Worm (Caenorhabditis elegans) whole organism, L4 larva: ENCODE data around the gene B0244.4.

Experiments
- F26F4.8 ChIP-seq: fragments of 200-800 bp; sonication (Bioruptor generic); conservative IDR thresholded peaks from 2 replicates; pipeline ENCODE4 v1.3.6; 2022; ENCODE audit warnings: missing genetic modification characterization, missing compliant biosample characterization
- F37D6.2 ChIP-seq: sonication (generic microtip); optimal IDR thresholded peaks from 2 replicates; lab custom pipeline; 2016; ENCODE audit warnings: mild to moderate bottlenecking, missing genetic modification characterization, missing compliant biosample characterization
- F49E8.2 ChIP-seq: sonication (generic microtip); optimal IDR thresholded peaks from 2 replicates; lab custom pipeline; 2016; ENCODE audit warnings: missing compliant biosample characterization, mild to moderate bottlenecking, missing genetic modification characterization, borderline replicate concordance
- R02D3.7 ChIP-seq: fragments of 150-350 bp; sonication (generic microtip); optimal IDR thresholded peaks from 3 replicates; lab custom pipeline; 2014; ENCODE audit warnings: missing biosample characterization, missing genetic modification characterization
- T26A8.4 ChIP-seq: fragments of 200-800 bp; sonication (Bioruptor generic); IDR thresholded peaks from 2 replicates; pipeline ENCODE4 v1.3.6; 2022; ENCODE audit warnings: missing genetic modification characterization, missing compliant biosample characterization
- aha-1 ChIP-seq: fragments of 150-350 bp; peaks from one replicate; lab custom pipeline; 2014; ENCODE audit warnings: missing biosample characterization, missing genetic modification characterization
- ama-1 ChIP-seq: fragments of 150-350 bp; optimal IDR thresholded peaks from 2 replicates; lab custom pipeline; 2014; ENCODE audit warnings: inconsistent platforms, mixed read lengths
- arid-1 ChIP-seq: fragments of 200-800 bp; sonication (Bioruptor generic); conservative IDR thresholded peaks from 2 replicates; pipeline ENCODE4 v1.3.6; 2022; ENCODE audit warnings: missing genetic modification reagents, missing genetic modification characterization, missing compliant biosample characterization
- attf-4 ChIP-seq: sonication (generic microtip); optimal IDR thresholded peaks from 3 replicates; lab custom pipeline; 2017; ENCODE audit warnings: missing biosample characterization, missing genetic modification characterization
- ceh-28 ChIP-seq: fragments of 150-350 bp; optimal IDR thresholded peaks from 2 replicates; lab custom pipeline; 2014; ENCODE audit warnings: missing biosample characterization, missing genetic modification reagents, missing genetic modification characterization
- ceh-62 ChIP-seq: sonication (generic microtip); optimal IDR thresholded peaks from 2 replicates; lab custom pipeline; 2017; ENCODE audit warnings: missing biosample characterization, missing genetic modification characterization
- ctbp-1 ChIP-seq: fragments of 200-800 bp; sonication (Bioruptor generic); IDR thresholded peaks from 2 replicates; pipeline ENCODE4 v1.3.6; 2022; ENCODE audit warnings: missing genetic modification reagents, missing genetic modification characterization, missing compliant biosample characterization
- daf-16 ChIP-seq, 3 experiments: sonication (generic microtip); optimal IDR thresholded peaks; 2 replicates each; lab custom pipeline; 2016 to 2017; ENCODE audit warnings: missing genetic modification characterization in 3 of 3, missing genetic modification reagents in 3 of 3, mild to moderate bottlenecking in 2 of 3, missing compliant biosample characterization in 2 of 3, missing biosample characterization in 1 of 3, moderate library complexity in 1 of 3
- daf-19 ChIP-seq: fragments of 200-800 bp; sonication (Bioruptor generic); conservative IDR thresholded peaks from 2 replicates; pipeline ENCODE4 v1.3.6; 2022; ENCODE audit warnings: missing genetic modification characterization, missing compliant biosample characterization
- dmd-6 ChIP-seq: fragments of 200-800 bp; sonication (Bioruptor generic); IDR thresholded peaks from 2 replicates; pipeline ENCODE4 v1.3.6; 2022; ENCODE audit warnings: missing genetic modification reagents, missing genetic modification characterization, missing compliant biosample characterization
- dmd-8 ChIP-seq: fragments of 200-800 bp; sonication (Bioruptor generic); IDR thresholded peaks from 2 replicates; pipeline ENCODE4 v1.3.6; 2022; ENCODE audit warnings: missing genetic modification characterization, missing compliant biosample characterization
- dmd-9 ChIP-seq: fragments of 200-800 bp; sonication (Bioruptor generic); IDR thresholded peaks from 2 replicates; pipeline ENCODE4 v1.3.6; 2022; ENCODE audit warnings: missing genetic modification reagents, missing genetic modification characterization, missing compliant biosample characterization
- dpl-1 ChIP-seq: fragments of 150-350 bp; optimal IDR thresholded peaks from 2 replicates; lab custom pipeline; 2014; ENCODE audit warnings: missing biosample characterization, missing genetic modification reagents, missing genetic modification characterization
- dve-1 ChIP-seq: sonication (generic microtip); optimal IDR thresholded peaks from 2 replicates; lab custom pipeline; 2017; ENCODE audit warnings: antibody characterized with exemption, mild to moderate bottlenecking, missing genetic modification characterization, missing compliant biosample characterization; ENCODE audit not compliant: insufficient read depth
- egl-43 ChIP-seq: fragments of 200-800 bp; sonication (Bioruptor generic); IDR thresholded peaks from 2 replicates; pipeline ENCODE4 v1.3.6; 2022; ENCODE audit warnings: missing genetic modification reagents, missing genetic modification characterization, missing compliant biosample characterization
- fkh-10 ChIP-seq: fragments of 150-350 bp; optimal IDR thresholded peaks from 2 replicates; lab custom pipeline; 2014; ENCODE audit warnings: missing biosample characterization, missing genetic modification reagents, missing genetic modification characterization
- gei-8 ChIP-seq: fragments of 200-800 bp; sonication (Bioruptor generic); optimal IDR thresholded peaks from 2 replicates; lab custom pipeline; 2018; ENCODE audit warnings: mild to moderate bottlenecking, missing genetic modification characterization, missing compliant biosample characterization
- hlh-11 ChIP-seq: fragments of 200-800 bp; sonication (Bioruptor generic); optimal IDR thresholded peaks from 2 replicates; lab custom pipeline; 2018; ENCODE audit warnings: mild to moderate bottlenecking, missing genetic modification characterization, missing compliant biosample characterization
- jun-1 ChIP-seq: fragments of 150-350 bp; optimal IDR thresholded peaks from 2 replicates; lab custom pipeline; 2014; ENCODE audit warnings: missing biosample characterization, missing genetic modification reagents, missing genetic modification characterization
- lim-7 ChIP-seq: fragments of 200-800 bp; sonication (Bioruptor generic); IDR thresholded peaks from 2 replicates; pipeline ENCODE4 v1.3.6; 2022; ENCODE audit warnings: missing genetic modification characterization, missing compliant biosample characterization
- lin-38 ChIP-seq: fragments of 200-800 bp; sonication (Bioruptor generic); IDR thresholded peaks from 2 replicates; pipeline ENCODE4 v1.3.6; 2022; ENCODE audit warnings: missing genetic modification reagents, missing genetic modification characterization, missing compliant biosample characterization
- lir-3 ChIP-seq: sonication (generic microtip); optimal IDR thresholded peaks from 2 replicates; lab custom pipeline; 2016; ENCODE audit warnings: mild to moderate bottlenecking, missing genetic modification characterization, missing compliant biosample characterization
- madf-5 ChIP-seq, 2 experiments: fragments of 200-800 bp; sonication (Bioruptor generic); IDR thresholded peaks; 2 replicates each; pipeline ENCODE4 v1.3.6; 2022; ENCODE audit warnings: missing compliant biosample characterization in 2 of 2, missing genetic modification characterization in 2 of 2
- madf-9 ChIP-seq: fragments of 200-800 bp; sonication (Bioruptor generic); conservative IDR thresholded peaks from 2 replicates; pipeline ENCODE4 v1.3.6; 2022; ENCODE audit warnings: missing genetic modification reagents, missing genetic modification characterization, missing compliant biosample characterization
- mdl-1 ChIP-seq, 2 experiments: fragments of 150-350 bp in 1 of 2; sonication (generic microtip) in 1 of 2; optimal IDR thresholded peaks; 2 replicates each; lab custom pipeline; 2014 to 2017; ENCODE audit warnings: missing biosample characterization in 2 of 2, missing genetic modification characterization in 2 of 2
- mes-2 ChIP-seq: sonication (generic microtip); optimal IDR thresholded peaks from 2 replicates; lab custom pipeline; 2016; ENCODE audit warnings: missing genotype, mild to moderate bottlenecking, missing genetic modification characterization, missing compliant biosample characterization; ENCODE audit not compliant: poor library complexity, severe bottlenecking
- mxl-2 ChIP-seq: fragments of 200-800 bp; sonication (Bioruptor generic); conservative IDR thresholded peaks from 2 replicates; pipeline ENCODE4 v1.3.6; 2022; ENCODE audit warnings: missing genetic modification reagents, missing genetic modification characterization, missing compliant biosample characterization
- nhr-11 ChIP-seq: fragments of 150-350 bp; optimal IDR thresholded peaks from 2 replicates; lab custom pipeline; 2014; ENCODE audit warnings: missing biosample characterization, missing genetic modification characterization
- nhr-111 ChIP-seq: fragments of 200-800 bp; sonication (Bioruptor generic); optimal IDR thresholded peaks from 2 replicates; lab custom pipeline; 2018; ENCODE audit warnings: mild to moderate bottlenecking, missing genetic modification characterization, missing compliant biosample characterization
- nhr-237 ChIP-seq: sonication (generic microtip); optimal IDR thresholded peaks from 2 replicates; lab custom pipeline; 2017; ENCODE audit warnings: missing biosample characterization, missing genetic modification characterization
- nhr-25 ChIP-seq: sonication (generic microtip); optimal IDR thresholded peaks from 2 replicates; lab custom pipeline; 2017; ENCODE audit warnings: missing genetic modification characterization, mild to moderate bottlenecking, missing compliant biosample characterization, antibody characterized with exemption, moderate library complexity, borderline replicate concordance; ENCODE audit not compliant: insufficient read depth
- nhr-6 ChIP-seq: fragments of 150-350 bp; optimal IDR thresholded peaks from 2 replicates; lab custom pipeline; 2014; ENCODE audit warnings: missing biosample characterization, missing genetic modification characterization
- sdz-12 ChIP-seq: fragments of 200-800 bp; sonication (Bioruptor generic); optimal IDR thresholded peaks from 2 replicates; lab custom pipeline; 2018; ENCODE audit warnings: mild to moderate bottlenecking, missing genetic modification characterization, missing compliant biosample characterization
- set-16 ChIP-seq: fragments of 200-800 bp; sonication (Bioruptor generic); IDR thresholded peaks from 2 replicates; pipeline ENCODE4 v1.3.6; 2022; ENCODE audit warnings: missing genetic modification reagents, missing genetic modification characterization, missing compliant biosample characterization
- unc-39 ChIP-seq: sonication (generic microtip); optimal IDR thresholded peaks from 2 replicates; lab custom pipeline; 2017; ENCODE audit warnings: missing biosample characterization, missing genetic modification characterization
- unc-62 ChIP-seq, 3 experiments: fragments of 150-350 bp in 1 of 3; sonication (generic microtip); optimal IDR thresholded peaks in 2 of 3; peaks in 1 of 3; 1 replicate in 1 of 3; 2 replicates in 2 of 3; lab custom pipeline; 2014 to 2017; ENCODE audit warnings: missing biosample characterization in 3 of 3, missing genetic modification characterization in 3 of 3, missing genetic modification reagents in 3 of 3, missing genotype in 1 of 3
- zip-11 ChIP-seq: fragments of 200-800 bp; sonication (Bioruptor generic); IDR thresholded peaks from 2 replicates; pipeline ENCODE4 v1.3.6; 2022; ENCODE audit warnings: missing genetic modification characterization, missing compliant biosample characterization
- ztf-11 ChIP-seq: fragments of 150-350 bp; optimal IDR thresholded peaks from 2 replicates; lab custom pipeline; 2014; ENCODE audit warnings: missing biosample characterization, missing genetic modification characterization

The B0244.4 gene

ce11 chrIII:5708024-5708423 is 39.3 kb upstream of the B0244.4 start:
- TF ChIP-seq ctbp-1 (GFP tag; lab: Robert Waterston, UW) (0 out of 2 replicates have a peak, but pooled peaks have one; percentile 17), mes-2 (tag; lab: Kevin White, UChicago) (peak; percentile 1), gei-8 (GFP tag; lab: Kevin White, UChicago) (no peak), daf-16 (GFP tag; optimal IDR thresholded peaks at IDR 0.05; lab: Kevin White, UChicago) (peak in 1 of 2 experiments; percentile 5), daf-16 (tag; optimal IDR thresholded peaks at IDR 0.05; lab: Kevin White, UChicago) (no peak), nhr-11 (tag; lab: Kevin White, UChicago) (peak; percentile 27), egl-43 (GFP tag; lab: Robert Waterston, UW) (0 out of 2 replicates have a peak, but pooled peaks have one; percentile 29), lim-7 (no peak), nhr-25 (tag; lab: Kevin White, UChicago) (no peak), hlh-11 (peak; percentile 30), F26F4.8 (GFP tag; lab: Robert Waterston, UW) (0 out of 2 replicates have a peak, but pooled peaks have one; percentile 5)

ce11 chrIII:5709224-5709623 is 38.1 kb upstream of the B0244.4 start, which contains the start of gene hpo-28:
hpo-28 (minus strand) TSS chrIII:5709324.
- TF ChIP-seq R02D3.7 (no peak), daf-19 (GFP tag; lab: Robert Waterston, UW) (no peak), lir-3 (no peak), aha-1 (tag; lab: Kevin White, UChicago) (no peak), ceh-28 (tag; lab: Kevin White, UChicago) (no peak), nhr-6 (tag; lab: Kevin White, UChicago) (no peak), T26A8.4 (GFP tag; lab: Robert Waterston, UW) (no peak), arid-1 (no peak), sdz-12 (GFP tag; lab: Kevin White, UChicago) (no peak), F26F4.8 (GFP tag; lab: Robert Waterston, UW) (no peak), attf-4 (no peak), dmd-9 (GFP tag; lab: Robert Waterston, UW) (no peak), nhr-25 (tag; lab: Kevin White, UChicago) (no peak), ceh-62 (tag; lab: Kevin White, UChicago) (no peak), fkh-10 (GFP tag; lab: Kevin White, UChicago) (no peak)

DNA sequence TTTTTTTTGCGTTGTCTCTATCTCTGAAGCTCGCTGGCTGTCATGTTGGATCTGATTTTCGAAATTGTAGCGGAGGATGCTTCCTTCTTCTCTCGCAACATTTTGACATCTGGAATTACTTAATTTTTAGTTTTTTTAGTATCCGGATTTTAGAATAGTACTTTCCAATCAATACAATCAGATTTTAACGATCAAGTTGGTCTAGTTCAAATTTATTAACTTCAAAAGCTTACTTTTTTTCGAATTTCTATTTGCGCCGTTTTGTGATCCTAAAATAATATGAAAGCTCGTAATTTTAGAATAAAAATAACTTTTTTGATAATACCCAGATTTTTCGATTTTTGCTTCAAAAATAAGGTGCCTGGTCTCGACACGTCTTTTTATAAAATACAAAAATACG is 37.2 kb upstream of the B0244.4 start, which contains the start of gene B0336.12:
Gene B0336.12 (minus strand): TSS at position 101 of the 400 bp plus-strand sequence.
- TF ChIP-seq lin-38 (GFP tag; lab: Robert Waterston, UW) (0 out of 2 replicates have a peak, but pooled peaks have one; percentile 22), T26A8.4 (GFP tag; lab: Robert Waterston, UW) (no peak)

- TF ChIP-seq set-16 (no peak), ama-1 (lab: Kevin White, UChicago) (peak; percentile 51), arid-1 (no peak), F37D6.2 (tag; lab: Kevin White, UChicago) (no peak), dmd-8 (no peak), madf-5 (GFP tag; IDR thresholded peaks at IDR 0.05; lab: Robert Waterston, UW) (no peak), unc-39 (tag; lab: Kevin White, UChicago) (no peak), nhr-111 (GFP tag; lab: Kevin White, UChicago) (no peak), unc-62 (GFP tag; optimal IDR thresholded peaks at IDR 0.05 in 1 of 2; lab: Kevin White, UChicago) (peak in 1 of 2 experiments; percentile 76), unc-62 (tag; optimal IDR thresholded peaks at IDR 0.05; lab: Kevin White, UChicago) (no peak), attf-4 (no peak), nhr-11 (tag; lab: Kevin White, UChicago) (no peak), ztf-11 (tag; lab: Kevin White, UChicago) (no peak), R02D3.7 (no peak), mxl-2 (no peak), dpl-1 (GFP tag; lab: Kevin White, UChicago) (no peak), dmd-6 (peak; percentile 30; the same call in 1 of the 2 replicates), madf-9 (GFP tag; lab: Robert Waterston, UW) (0 out of 2 replicates have a peak, but pooled peaks have one; percentile 42), zip-11 (GFP tag; lab: Robert Waterston, UW) (no peak), nhr-237 (no peak), daf-19 (GFP tag; lab: Robert Waterston, UW) (no peak), F49E8.2 (tag; lab: Kevin White, UChicago) (no peak), dve-1 (tag; lab: Kevin White, UChicago) (peak; percentile 41), jun-1 (no peak), mdl-1 (tag; optimal IDR thresholded peaks at IDR 0.05; lab: Kevin White, UChicago) (peak in 1 of 2 experiments; percentile 80), fkh-10 (GFP tag; lab: Kevin White, UChicago) (no peak), ctbp-1 (GFP tag; lab: Robert Waterston, UW) (no peak)
Measured at ce11 chrIII:5710676-5711075, 36.6 kb upstream of the B0244.4 start.
